Fruit fly (Drosophila melanogaster) whole organism, pupa: ENCODE measurements around the gene CG3792.

Experiments used
- CG10348 ChIP-seq: fragments of 200-800 bp; sonication (Bioruptor generic); IDR thresholded peaks from 2 replicates; pipeline ENCODE4 v1.3.6; 2022; ENCODE audit warnings: missing biosample characterization, missing genetic modification characterization
- CG12605 ChIP-seq: fragments of 200-800 bp; sonication (Bioruptor generic); IDR thresholded peaks from 2 replicates; pipeline ENCODE4 v1.3.6; 2022; ENCODE audit warnings: missing biosample characterization, missing genetic modification characterization
- CG13204 ChIP-seq: fragments of 200-800 bp; sonication (Bioruptor generic); optimal IDR thresholded peaks from 2 replicates; lab custom pipeline; 2018; ENCODE audit warnings: missing biosample characterization, mild to moderate bottlenecking, missing genetic modification characterization, moderate library complexity
- CG14655 ChIP-seq: fragments of 200-800 bp; sonication (Bioruptor generic); optimal IDR thresholded peaks from 3 replicates; lab custom pipeline; 2017; ENCODE audit warnings: mild to moderate bottlenecking, missing biosample characterization, missing genetic modification reagents, missing genetic modification characterization
- CG15710 ChIP-seq: fragments of 200-800 bp; sonication (Bioruptor generic); optimal IDR thresholded peaks from 2 replicates; lab custom pipeline; 2018; ENCODE audit warnings: missing biosample characterization, mild to moderate bottlenecking, missing genetic modification characterization, moderate library complexity
- CG17806 ChIP-seq: fragments of 200-800 bp; sonication (Bioruptor generic); optimal IDR thresholded peaks from 2 replicates; lab custom pipeline; 2018; ENCODE audit warnings: missing biosample characterization, mild to moderate bottlenecking, missing genetic modification characterization, moderate library complexity
- CG32121 ChIP-seq: fragments of 200-800 bp; sonication (Bioruptor generic); IDR thresholded peaks from 2 replicates; pipeline ENCODE4 v1.3.6; 2022; ENCODE audit warnings: missing biosample characterization, missing genetic modification characterization
- CG34367 ChIP-seq: fragments of 200-800 bp; sonication (Bioruptor generic); optimal IDR thresholded peaks from 2 replicates; lab custom pipeline; 2018; ENCODE audit warnings: missing biosample characterization, mild to moderate bottlenecking, missing genetic modification characterization
- CG4496 ChIP-seq: fragments of 200-800 bp; sonication (Bioruptor generic); IDR thresholded peaks from 3 replicates; pipeline ENCODE4 v1.3.6; 2022; ENCODE audit warnings: missing biosample characterization, missing genetic modification characterization
- CG8159 ChIP-seq: fragments of 200-800 bp; sonication (Bioruptor generic); optimal IDR thresholded peaks from 3 replicates; lab custom pipeline; 2018; ENCODE audit warnings: missing biosample characterization, mild to moderate bottlenecking, missing genetic modification characterization, moderate library complexity
- CG8301 ChIP-seq: fragments of 200-800 bp; sonication (Bioruptor generic); optimal IDR thresholded peaks from 2 replicates; lab custom pipeline; 2018; ENCODE audit warnings: missing biosample characterization, mild to moderate bottlenecking, missing genetic modification characterization
- CG9948 ChIP-seq: fragments of 200-800 bp; sonication (Bioruptor generic); optimal IDR thresholded peaks from 2 replicates; lab custom pipeline; 2018; ENCODE audit warnings: missing biosample characterization, mild to moderate bottlenecking, missing genetic modification characterization, moderate library complexity
- D1 ChIP-seq: fragments of 200-800 bp; sonication (Bioruptor generic); optimal IDR thresholded peaks from 2 replicates; lab custom pipeline; 2018; ENCODE audit warnings: missing biosample characterization, mild to moderate bottlenecking, missing genetic modification characterization, moderate library complexity
- EcR ChIP-seq: fragments of 200-800 bp; sonication (Bioruptor generic); optimal IDR thresholded peaks from 3 replicates; lab custom pipeline; 2019; ENCODE audit warnings: missing biosample characterization, missing genetic modification characterization, mild to moderate bottlenecking, moderate library complexity, missing genetic modification reagents
- Ets98B ChIP-seq: fragments of 200-800 bp; sonication (Bioruptor generic); IDR thresholded peaks from 2 replicates; pipeline ENCODE4 v1.3.6; 2022; ENCODE audit warnings: missing biosample characterization, missing genetic modification characterization
- Pif1A ChIP-seq: fragments of 200-800 bp; sonication (Bioruptor generic); optimal IDR thresholded peaks from 3 replicates; lab custom pipeline; 2016; ENCODE audit warnings: missing biosample characterization, missing genetic modification characterization
- Pif1B ChIP-seq: fragments of 200-800 bp; sonication (Bioruptor generic); optimal IDR thresholded peaks from 3 replicates; lab custom pipeline; 2016; ENCODE audit warnings: missing biosample characterization, missing genetic modification characterization
- Snoo ChIP-seq: fragments of 200-800 bp; sonication (Bioruptor generic); optimal IDR thresholded peaks from 3 replicates; lab custom pipeline; 2017; ENCODE audit warnings: missing biosample characterization, mild to moderate bottlenecking, missing genetic modification characterization, inconsistent platforms
- fd96Ca ChIP-seq: fragments of 200-800 bp; sonication (Bioruptor generic); IDR thresholded peaks from 3 replicates; pipeline ENCODE4 v1.3.6; 2022; ENCODE audit warnings: missing biosample characterization, missing genetic modification characterization
- gl ChIP-seq: fragments of 200-800 bp; sonication (Bioruptor generic); optimal IDR thresholded peaks from 2 replicates; lab custom pipeline; 2018; ENCODE audit warnings: missing biosample characterization, mild to moderate bottlenecking, missing genetic modification characterization
- rn ChIP-seq: fragments of 200-800 bp; sonication (Bioruptor generic); IDR thresholded peaks from 2 replicates; pipeline ENCODE4 v1.3.6; 2022; ENCODE audit warnings: missing biosample characterization, missing genetic modification characterization

Gene CG3792

dm6 chr2L:4971329-4971798 is 5.7 kb upstream of the CG3792 start, which contains the start of gene CG14043:
CG14043 (plus strand) TSS chr2L:4971702.
- TF ChIP-seq rn (no peak), CG14655 (no peak), EcR (GFP tag; lab: Kevin White, UChicago) (no peak), CG17806 (tag; lab: Kevin White, UChicago) (no peak), CG10348 (GFP tag; lab: Robert Waterston, UW) (no peak), CG13204 (no peak), CG9948 (tag; lab: Kevin White, UChicago) (no peak), CG32121 (GFP tag; lab: Robert Waterston, UW) (no peak), CG15710 (tag; lab: Kevin White, UChicago) (no peak)
- TF ChIP-seq, all 21 proteins: peak for 0

dm6 chr2L:4973731-4974415 is 3.2 kb upstream of the CG3792 start, which contains the start of gene mRpL28:
mRpL28 (plus strand) TSS chr2L:4973976.
- TF ChIP-seq D1 (tag; lab: Kevin White, UChicago) (no peak), Pif1A (GFP tag; lab: Kevin White, UChicago) (no peak), EcR (GFP tag; lab: Kevin White, UChicago) (peak; percentile 70), CG9948 (tag; lab: Kevin White, UChicago) (no peak), Ets98B (GFP tag; lab: Robert Waterston, UW) (no peak), CG10348 (GFP tag; lab: Robert Waterston, UW) (no peak), CG17806 (tag; lab: Kevin White, UChicago) (no peak), CG12605 (GFP tag; lab: Robert Waterston, UW) (no peak), CG15710 (tag; lab: Kevin White, UChicago) (no peak), CG4496 (GFP tag; lab: Robert Waterston, UW) (0 out of 3 replicates have a peak, but pooled peaks have one; percentile 24), fd96Ca (GFP tag; lab: Robert Waterston, UW) (peak; percentile 18; the same call in 1 of the 3 replicates)

- TF ChIP-seq CG32121 (GFP tag; lab: Robert Waterston, UW) (no peak), rn (no peak), CG8301 (tag; lab: Kevin White, UChicago) (no peak), CG4496 (GFP tag; lab: Robert Waterston, UW) (no peak), CG14655 (no peak), Snoo (tag; lab: Kevin White, UChicago) (no peak), CG13204 (no peak), fd96Ca (GFP tag; lab: Robert Waterston, UW) (no peak), CG17806 (tag; lab: Kevin White, UChicago) (no peak), EcR (GFP tag; lab: Kevin White, UChicago) (no peak), Pif1A (GFP tag; lab: Kevin White, UChicago) (no peak), CG15710 (tag; lab: Kevin White, UChicago) (no peak), CG8159 (no peak), CG10348 (GFP tag; lab: Robert Waterston, UW) (no peak), Pif1B (GFP tag; lab: Kevin White, UChicago) (no peak), CG34367 (no peak), CG12605 (GFP tag; lab: Robert Waterston, UW) (no peak), D1 (tag; lab: Kevin White, UChicago) (no peak), CG9948 (tag; lab: Kevin White, UChicago) (no peak), Ets98B (GFP tag; lab: Robert Waterston, UW) (no peak)
These were observed 2.0 kb downstream of the CG3792 start, which contains the start of gene CG8891 for dm6 chr2L:4979138-4979537. CG8891 (minus strand) TSS chr2L:4979379.

DNA sequence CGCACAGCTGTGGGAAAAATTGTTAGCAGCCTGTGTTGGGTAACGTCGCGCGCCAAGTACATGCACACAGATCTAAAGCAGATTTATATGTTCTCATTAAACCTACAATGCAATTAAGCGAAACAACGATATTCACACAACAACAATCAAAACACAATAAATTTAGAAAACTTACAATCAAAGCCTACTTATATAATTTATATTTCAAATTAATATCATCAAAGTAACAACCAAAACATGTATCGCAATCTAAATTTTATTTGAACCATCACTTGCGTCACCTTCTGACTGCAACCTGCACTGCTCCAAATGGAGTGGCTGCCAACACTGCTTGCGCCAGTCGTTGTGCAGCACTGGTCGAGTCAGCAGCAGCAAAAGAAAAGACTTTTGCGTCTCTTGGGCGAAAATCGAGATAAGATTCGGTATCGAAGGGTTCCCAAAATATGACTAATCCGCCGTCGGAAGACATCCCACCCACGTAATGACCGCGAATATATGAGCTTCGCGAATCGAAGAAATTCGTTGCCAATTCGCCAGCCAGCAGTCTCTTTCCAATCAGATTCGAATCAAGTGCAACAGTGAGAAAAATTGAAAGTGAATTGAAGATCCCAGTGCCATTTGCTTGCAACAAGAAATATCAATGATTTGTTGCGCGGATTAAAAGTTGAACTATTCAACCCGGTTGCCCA is 4.3 kb downstream of the CG3792 start, which contains the start of the genes CG8892 and CG34126:
CG8892 (minus strand) TSS at position 315 of the 689 bp plus-strand sequence.
CG34126 (plus strand) TSS at position 337 of the 689 bp plus-strand sequence.
- TF ChIP-seq CG8301 (tag; lab: Kevin White, UChicago): peak; percentile 93
- TF ChIP-seq CG8159: peak; percentile 96
- peak; percentile 94 for TF ChIP-seq Pif1A (GFP tag; lab: Kevin White, UChicago)
- TF ChIP-seq CG15710 (tag; lab: Kevin White, UChicago): peak; percentile 97
- peak; percentile 91 for TF ChIP-seq CG32121 (GFP tag; lab: Robert Waterston, UW)
- peak; percentile 86 for TF ChIP-seq Ets98B (GFP tag; lab: Robert Waterston, UW)
- peak; percentile 83 for TF ChIP-seq gl (tag; lab: Kevin White, UChicago)
- peak; percentile 97 for TF ChIP-seq Snoo (tag; lab: Kevin White, UChicago)
- TF ChIP-seq D1 (tag; lab: Kevin White, UChicago): no peak
- peak; percentile 96 for TF ChIP-seq CG14655
- peak; percentile 91 for TF ChIP-seq Pif1B (GFP tag; lab: Kevin White, UChicago)
- TF ChIP-seq CG4496 (GFP tag; lab: Robert Waterston, UW): peak; percentile 93
- TF ChIP-seq fd96Ca (GFP tag; lab: Robert Waterston, UW): peak; percentile 95
- TF ChIP-seq CG9948 (tag; lab: Kevin White, UChicago): peak; percentile 95
- TF ChIP-seq rn: peak; percentile 93
- TF ChIP-seq CG13204: peak; percentile 72
- peak; percentile 89 for TF ChIP-seq CG10348 (GFP tag; lab: Robert Waterston, UW)
- TF ChIP-seq CG12605 (GFP tag; lab: Robert Waterston, UW): peak; percentile 75
- TF ChIP-seq CG34367: peak; percentile 90
- peak; percentile 94 for TF ChIP-seq CG17806 (tag; lab: Kevin White, UChicago)
- no peak for TF ChIP-seq EcR (GFP tag; lab: Kevin White, UChicago)
